Fruit fly (Drosophila melanogaster): ENCODE data around the gene kek3.

kek3 gene

DNA sequence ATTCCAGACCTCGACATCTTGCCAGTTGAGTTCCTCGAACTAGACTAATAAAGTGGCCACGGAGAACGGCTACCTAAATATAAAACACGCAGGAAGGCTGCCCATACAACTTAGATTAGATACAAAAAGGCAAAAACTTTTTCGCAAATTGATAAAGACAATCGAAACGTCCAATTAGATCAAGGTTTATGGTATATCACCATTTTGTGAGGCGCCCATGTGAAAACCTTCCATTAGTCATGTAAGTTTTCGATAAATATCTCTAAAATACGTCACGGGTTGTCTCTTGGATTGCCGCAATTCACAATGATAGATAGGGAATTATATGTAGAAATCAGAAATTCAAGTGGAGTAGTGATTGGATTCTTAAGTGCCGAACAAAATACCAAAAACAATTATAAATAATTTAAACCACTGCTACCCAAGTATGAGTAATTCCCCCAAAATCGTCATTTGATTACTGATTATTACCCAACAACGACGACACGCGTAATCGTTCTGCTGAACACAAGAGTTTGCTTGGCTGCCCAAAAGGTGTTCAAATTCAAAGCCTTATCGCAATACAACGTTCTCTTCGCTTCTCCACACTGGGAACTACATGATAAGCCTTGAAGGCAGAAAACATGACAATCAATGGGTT lies 59.3 kb downstream of the kek3 start, which contains the start of gene CG15255:
Gene CG15255, minus strand, starts transcription at position 51 of the 640 bp plus-strand sequence.
- TF ChIP-seq CG14655 (GFP tag; optimal IDR thresholded peaks at IDR 0.05) (no peak), EcR (GFP tag; optimal IDR thresholded peaks at IDR 0.05) (no peak), CG10348 (GFP tag; IDR thresholded peaks at IDR 0.05) (no peak), Snoo (tag; optimal IDR thresholded peaks at IDR 0.05) (no peak), rn (GFP tag; IDR thresholded peaks at IDR 0.05) (no peak), CG17806 (tag; optimal IDR thresholded peaks at IDR 0.05) (no peak), CG4496 (GFP tag; IDR thresholded peaks at IDR 0.05) (no peak), Pif1B (GFP tag; optimal IDR thresholded peaks at IDR 0.05) (no peak), D1 (tag; optimal IDR thresholded peaks at IDR 0.05) (no peak), CG32121 (GFP tag; IDR thresholded peaks at IDR 0.05) (no peak), CG13204 (GFP tag; optimal IDR thresholded peaks at IDR 0.05) (no peak), CG8301 (tag; optimal IDR thresholded peaks at IDR 0.05) (no peak), CG8159 (tag; optimal IDR thresholded peaks at IDR 0.05) (no peak), CG15710 (tag; optimal IDR thresholded peaks at IDR 0.05) (no peak)

DNA sequence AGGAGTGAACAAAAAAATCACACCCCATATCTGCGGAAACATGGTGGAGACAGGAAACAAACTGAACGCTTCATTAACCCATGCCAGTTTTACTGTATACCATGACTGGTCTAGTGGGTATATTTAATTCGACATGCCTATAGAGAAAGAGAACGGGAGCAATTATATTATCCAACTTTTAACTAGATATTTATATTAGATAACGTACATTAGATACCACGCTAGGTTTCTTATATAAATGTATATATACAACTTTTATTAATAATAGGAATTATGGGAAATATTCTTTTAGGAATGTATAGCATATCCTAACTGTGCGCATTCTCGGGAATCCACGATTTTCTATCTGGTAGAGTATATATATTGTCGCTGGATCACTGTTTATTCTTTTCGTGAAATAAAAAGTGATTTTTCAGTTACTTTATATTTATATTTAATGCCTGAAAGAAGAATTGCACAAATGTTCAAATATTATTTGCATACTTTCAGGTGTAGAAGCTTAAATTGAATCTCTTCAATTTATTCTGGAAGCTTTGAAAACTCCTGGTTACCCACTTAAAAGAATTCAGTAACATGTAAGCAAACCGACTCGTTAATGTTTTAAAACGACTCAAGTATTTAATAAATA lies 60.9 kb downstream of the kek3 start, which contains the start of gene Semp1:
Gene Semp1, minus strand, starts transcription at position 51 of the 628 bp plus-strand sequence.
- TF ChIP-seq CG15710 (tag; optimal IDR thresholded peaks at IDR 0.05) (no peak), D1 (tag; optimal IDR thresholded peaks at IDR 0.05) (no peak), CG10348 (GFP tag; IDR thresholded peaks at IDR 0.05) (no peak), CG14655 (GFP tag; optimal IDR thresholded peaks at IDR 0.05) (no peak), Snoo (tag; optimal IDR thresholded peaks at IDR 0.05) (no peak), CG17806 (tag; optimal IDR thresholded peaks at IDR 0.05) (no peak), Ets98B (GFP tag; IDR thresholded peaks at IDR 0.05) (no peak), CG12605 (GFP tag; IDR thresholded peaks at IDR 0.05) (no peak), EcR (GFP tag; optimal IDR thresholded peaks at IDR 0.05) (no peak), rn (GFP tag; IDR thresholded peaks at IDR 0.05) (no peak), CG4496 (GFP tag; IDR thresholded peaks at IDR 0.05) (no peak), Pif1B (GFP tag; optimal IDR thresholded peaks at IDR 0.05) (no peak), CG32121 (GFP tag; IDR thresholded peaks at IDR 0.05) (no peak), fd96Ca (GFP tag; IDR thresholded peaks at IDR 0.05) (no peak), gl (tag; optimal IDR thresholded peaks at IDR 0.05) (no peak), CG8301 (tag; optimal IDR thresholded peaks at IDR 0.05) (no peak), CG8159 (tag; optimal IDR thresholded peaks at IDR 0.05) (no peak), CG34367 (tag; optimal IDR thresholded peaks at IDR 0.05) (no peak), CG9948 (tag; optimal IDR thresholded peaks at IDR 0.05) (no peak), CG13204 (GFP tag; optimal IDR thresholded peaks at IDR 0.05) (no peak)

dm6 chr2L:15614728-15615127 lies 62.2 kb downstream of the kek3 start, which contains the start of gene CG15254:
CG15254 (minus strand) TSS chr2L:15614828.
- no peak for TF ChIP-seq EcR (GFP tag; optimal IDR thresholded peaks at IDR 0.05)
- TF ChIP-seq CG13204 (GFP tag; optimal IDR thresholded peaks at IDR 0.05): no peak
- no peak for TF ChIP-seq Pif1B (GFP tag; optimal IDR thresholded peaks at IDR 0.05)

DNA sequence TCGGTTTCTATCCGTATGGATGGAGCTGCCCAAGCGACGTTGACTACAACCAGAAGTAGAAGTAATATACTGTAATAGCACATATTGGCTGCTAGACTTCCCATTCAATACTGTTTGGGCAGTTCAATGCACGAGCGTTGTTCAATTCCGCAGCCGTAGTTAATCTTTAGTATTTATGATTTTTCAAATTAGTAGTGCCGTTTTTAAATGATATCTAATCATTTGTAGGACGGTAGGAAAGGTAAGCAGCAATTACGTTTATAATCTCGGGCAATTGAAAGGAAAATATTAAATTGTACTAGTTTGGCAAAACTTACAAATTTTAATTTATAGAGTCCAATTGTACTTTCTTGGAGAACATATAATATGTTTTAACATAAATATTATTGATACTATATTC lies 63.7 kb downstream of the kek3 start, which contains the start of gene CG15253:
Gene CG15253, minus strand, starts transcription at position 101 of the 400 bp plus-strand sequence.
- no peak for TF ChIP-seq CG12605 (GFP tag; IDR thresholded peaks at IDR 0.05)
- TF ChIP-seq rn (GFP tag; IDR thresholded peaks at IDR 0.05): no peak
- no peak for TF ChIP-seq Snoo (tag; optimal IDR thresholded peaks at IDR 0.05)
- TF ChIP-seq CG13204 (GFP tag; optimal IDR thresholded peaks at IDR 0.05): no peak
- TF ChIP-seq Ets98B (GFP tag; IDR thresholded peaks at IDR 0.05): no peak

dm6 chr2L:15616697-15617096 lies 64.2 kb downstream of the kek3 start, which contains the start of gene CG11865:
CG11865 (plus strand) TSS chr2L:15616997.
- TF ChIP-seq CG10348 (GFP tag; IDR thresholded peaks at IDR 0.05) (no peak), CG14655 (GFP tag; optimal IDR thresholded peaks at IDR 0.05) (no peak)

DNA sequence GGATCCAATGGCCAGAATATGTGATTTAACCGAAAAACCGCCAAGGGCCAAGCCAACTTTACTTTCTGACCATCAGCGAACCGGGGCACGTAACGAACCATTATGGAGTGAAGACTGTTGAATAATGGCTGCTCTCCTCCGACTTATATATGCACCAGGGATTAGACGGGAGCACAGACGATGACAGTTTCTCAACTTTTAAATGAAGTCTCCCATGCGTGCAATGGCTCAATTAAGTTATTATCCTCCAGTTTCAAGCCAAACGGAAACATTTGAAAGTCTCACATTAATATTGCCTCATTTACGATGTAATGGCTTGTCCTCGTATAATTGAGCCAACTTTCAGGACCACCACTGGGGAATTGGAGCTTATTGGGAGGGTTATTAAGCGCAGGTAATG lies 70.9 kb downstream of the kek3 start, which contains the start of gene Or35a:
Gene Or35a, minus strand, starts transcription at position 101 of the 400 bp plus-strand sequence.
- TF ChIP-seq Pif1B (GFP tag; optimal IDR thresholded peaks at IDR 0.05): no peak
- TF ChIP-seq CG13204 (GFP tag; optimal IDR thresholded peaks at IDR 0.05): no peak
- TF ChIP-seq Pif1A (GFP tag; optimal IDR thresholded peaks at IDR 0.05): no peak
- TF ChIP-seq CG4496 (GFP tag; IDR thresholded peaks at IDR 0.05): no peak
- TF ChIP-seq CG32121 (GFP tag; IDR thresholded peaks at IDR 0.05): no peak
- TF ChIP-seq Snoo (tag; optimal IDR thresholded peaks at IDR 0.05): no peak
- TF ChIP-seq CG15710 (tag; optimal IDR thresholded peaks at IDR 0.05): no peak
- TF ChIP-seq CG17806 (tag; optimal IDR thresholded peaks at IDR 0.05): no peak
- no peak for TF ChIP-seq rn (GFP tag; IDR thresholded peaks at IDR 0.05)
- TF ChIP-seq Ets98B (GFP tag; IDR thresholded peaks at IDR 0.05): no peak

dm6 chr2L:15628378-15628777 lies 75.9 kb downstream of the kek3 start, which contains the start of gene CG7631:
CG7631 (plus strand) TSS chr2L:15628678.
- TF ChIP-seq CG8301 (tag; optimal IDR thresholded peaks at IDR 0.05) (no peak), CG34367 (tag; optimal IDR thresholded peaks at IDR 0.05) (no peak), CG12605 (GFP tag; IDR thresholded peaks at IDR 0.05) (no peak), rn (GFP tag; IDR thresholded peaks at IDR 0.05) (no peak), CG10348 (GFP tag; IDR thresholded peaks at IDR 0.05) (no peak), Ets98B (GFP tag; IDR thresholded peaks at IDR 0.05) (no peak), fd96Ca (GFP tag; IDR thresholded peaks at IDR 0.05) (no peak), Pif1B (GFP tag; optimal IDR thresholded peaks at IDR 0.05) (no peak), CG14655 (GFP tag; optimal IDR thresholded peaks at IDR 0.05) (no peak), EcR (GFP tag; optimal IDR thresholded peaks at IDR 0.05) (no peak), CG15710 (tag; optimal IDR thresholded peaks at IDR 0.05) (no peak), CG13204 (GFP tag; optimal IDR thresholded peaks at IDR 0.05) (no peak), CG17806 (tag; optimal IDR thresholded peaks at IDR 0.05) (no peak), Pif1A (GFP tag; optimal IDR thresholded peaks at IDR 0.05) (no peak), CG9948 (tag; optimal IDR thresholded peaks at IDR 0.05) (no peak), CG4496 (GFP tag; IDR thresholded peaks at IDR 0.05) (no peak), CG32121 (GFP tag; IDR thresholded peaks at IDR 0.05) (no peak), CG8159 (tag; optimal IDR thresholded peaks at IDR 0.05) (no peak)
